Worm (Caenorhabditis elegans) whole organism, L1 larva: ENCODE results near the gene Y110A2AL.3.

ENCODE experiments used
- C16A3.4 ChIP-seq: fragments of 150-350 bp; optimal IDR thresholded peaks from 2 replicates; lab custom pipeline; 2014; ENCODE audit warnings: missing biosample characterization, missing genetic modification characterization
- F16B12.6 ChIP-seq: fragments of 150-350 bp; optimal IDR thresholded peaks from 2 replicates; lab custom pipeline; 2014; ENCODE audit warnings: missing biosample characterization, missing genetic modification characterization
- blmp-1 ChIP-seq: fragments of 150-350 bp; optimal IDR thresholded peaks from 2 replicates; lab custom pipeline; 2014; ENCODE audit warnings: missing biosample characterization, missing genetic modification characterization
- ceh-82 ChIP-seq, 3 experiments: fragments of 150-350 bp in 1 of 3; sonication (generic microtip) in 2 of 3; optimal IDR thresholded peaks; 2 replicates each; lab custom pipeline; 2014 to 2017; ENCODE audit warnings: missing biosample characterization in 3 of 3, missing genetic modification characterization in 3 of 3
- ceh-90 ChIP-seq: sonication (generic microtip); optimal IDR thresholded peaks from 2 replicates; lab custom pipeline; 2016; ENCODE audit warnings: missing genetic modification characterization, missing compliant biosample characterization
- ces-1 ChIP-seq: fragments of 150-350 bp; optimal IDR thresholded peaks from 2 replicates; lab custom pipeline; 2014; ENCODE audit warnings: missing biosample characterization, missing genetic modification reagents, missing genetic modification characterization
- efl-1 ChIP-seq, 4 experiments: fragments of 150-350 bp; optimal IDR thresholded peaks in 3 of 4; peaks in 1 of 4; 1 replicate in 1 of 4; 2 replicates in 3 of 4; lab custom pipeline; 2014; ENCODE audit warnings: missing biosample characterization in 2 of 4, missing genetic modification characterization in 2 of 4, missing genetic modification reagents in 2 of 4
- egl-13 ChIP-seq: sonication (generic microtip); optimal IDR thresholded peaks from 2 replicates; lab custom pipeline; 2016; ENCODE audit warnings: missing genotype, missing genetic modification reagents, missing genetic modification characterization, missing compliant biosample characterization
- ets-5 ChIP-seq: fragments of 200-800 bp; sonication (Bioruptor generic); IDR thresholded peaks from 2 replicates; pipeline ENCODE4 v1.3.6; 2022; ENCODE audit warnings: missing genetic modification characterization, missing compliant biosample characterization
- hlh-17 ChIP-seq: fragments of 200-800 bp; sonication (Bioruptor generic); optimal IDR thresholded peaks from 2 replicates; lab custom pipeline; 2018; ENCODE audit warnings: missing genetic modification characterization, mild to moderate bottlenecking, missing compliant biosample characterization, moderate library complexity, borderline replicate concordance
- hlh-4 ChIP-seq: sonication (generic microtip); optimal IDR thresholded peaks from 2 replicates; lab custom pipeline; 2016; ENCODE audit warnings: mild to moderate bottlenecking, missing genetic modification characterization, missing compliant biosample characterization
- jun-1 ChIP-seq: fragments of 150-350 bp; optimal IDR thresholded peaks from 2 replicates; lab custom pipeline; 2014; ENCODE audit warnings: missing biosample characterization, missing genetic modification reagents, missing genetic modification characterization
- lin-14 ChIP-seq: fragments of 200-800 bp; sonication (Bioruptor generic); optimal IDR thresholded peaks from 2 replicates; lab custom pipeline; 2018; ENCODE audit warnings: mild to moderate bottlenecking, missing genetic modification characterization, moderate library complexity, missing compliant biosample characterization
- lin-15B ChIP-seq: fragments of 150-350 bp; sonication (generic microtip); optimal IDR thresholded peaks from 3 replicates; lab custom pipeline; 2014; ENCODE audit warnings: missing biosample characterization, missing genetic modification characterization
- lin-35 ChIP-seq, 2 experiments: fragments of 150-350 bp; optimal IDR thresholded peaks; 2 replicates each; lab custom pipeline; 2014; ENCODE audit warnings: missing biosample characterization in 2 of 2, missing genetic modification characterization in 2 of 2, missing genetic modification reagents in 2 of 2
- lin-39 ChIP-seq: fragments of 150-350 bp; optimal IDR thresholded peaks from 2 replicates; lab custom pipeline; 2014; ENCODE audit warnings: missing biosample characterization, missing genetic modification reagents, missing genetic modification characterization
- lsy-2 ChIP-seq, 2 experiments: fragments of 150-350 bp; optimal IDR thresholded peaks; 2 replicates each; lab custom pipeline; 2014; ENCODE audit warnings: missing biosample characterization in 2 of 2, missing genetic modification characterization in 2 of 2
- nhr-19 ChIP-seq: fragments of 200-800 bp; sonication (Bioruptor generic); conservative IDR thresholded peaks from 2 replicates; pipeline ENCODE4 v1.3.6; 2022; ENCODE audit warnings: missing genetic modification characterization, missing compliant biosample characterization
- nhr-20 ChIP-seq: sonication (generic microtip); optimal IDR thresholded peaks from 2 replicates; lab custom pipeline; 2016; ENCODE audit warnings: mild to moderate bottlenecking, missing genetic modification characterization, missing compliant biosample characterization
- nhr-237 ChIP-seq: fragments of 150-350 bp; optimal IDR thresholded peaks from 2 replicates; lab custom pipeline; 2014; ENCODE audit warnings: missing biosample characterization, missing genetic modification characterization
- nhr-84 ChIP-seq: sonication (generic microtip); optimal IDR thresholded peaks from 2 replicates; lab custom pipeline; 2017; ENCODE audit warnings: missing biosample characterization, missing genetic modification characterization
- nhr-85 ChIP-seq: sonication (generic microtip); peaks from one replicate; lab custom pipeline; 2016; ENCODE audit warnings: missing genetic modification characterization, inconsistent platforms, missing compliant biosample characterization
- nhr-90 ChIP-seq: sonication (generic microtip); optimal IDR thresholded peaks from 2 replicates; lab custom pipeline; 2016; ENCODE audit warnings: mild to moderate bottlenecking, missing genetic modification characterization, missing compliant biosample characterization; ENCODE audit not compliant: poor library complexity
- pax-3 ChIP-seq: fragments of 200-800 bp; sonication (Bioruptor generic); optimal IDR thresholded peaks from 2 replicates; lab custom pipeline; 2018; ENCODE audit warnings: mild to moderate bottlenecking, missing genetic modification characterization, moderate library complexity, missing compliant biosample characterization
- rnt-1 ChIP-seq: sonication (generic microtip); optimal IDR thresholded peaks from 2 replicates; lab custom pipeline; 2016; ENCODE audit warnings: mild to moderate bottlenecking, missing genetic modification characterization, moderate library complexity, missing compliant biosample characterization
- skn-1 ChIP-seq: fragments of 150-350 bp; optimal IDR thresholded peaks from 2 replicates; lab custom pipeline; 2014; ENCODE audit warnings: missing biosample characterization, missing genetic modification characterization
- snu-23 ChIP-seq: sonication (generic microtip); optimal IDR thresholded peaks from 2 replicates; lab custom pipeline; 2016; ENCODE audit warnings: missing genetic modification characterization, missing compliant biosample characterization
- sox-4 ChIP-seq: sonication (generic microtip); optimal IDR thresholded peaks from 2 replicates; lab custom pipeline; 2016; ENCODE audit warnings: missing genetic modification characterization, missing compliant biosample characterization
- sup-37 ChIP-seq: fragments of 200-800 bp; sonication (Bioruptor generic); optimal IDR thresholded peaks from 2 replicates; lab custom pipeline; 2018; ENCODE audit warnings: mild to moderate bottlenecking, missing genetic modification characterization, missing compliant biosample characterization
- swsn-7 ChIP-seq: sonication (generic microtip); optimal IDR thresholded peaks from 2 replicates; lab custom pipeline; 2016; ENCODE audit warnings: missing genetic modification characterization, missing compliant biosample characterization
- unc-30 ChIP-seq: sonication (generic microtip); optimal IDR thresholded peaks from 2 replicates; lab custom pipeline; 2017; ENCODE audit warnings: missing biosample characterization, missing genetic modification characterization
- unc-62 ChIP-seq: fragments of 150-350 bp; optimal IDR thresholded peaks from 2 replicates; lab custom pipeline; 2014; ENCODE audit warnings: missing biosample characterization, missing genetic modification reagents, missing genetic modification characterization
- unc-86 ChIP-seq: sonication (generic microtip); optimal IDR thresholded peaks from 2 replicates; lab custom pipeline; 2016; ENCODE audit warnings: missing genetic modification characterization, missing compliant biosample characterization
- unc-98 ChIP-seq: fragments of 200-800 bp; sonication (Bioruptor generic); IDR thresholded peaks from 2 replicates; pipeline ENCODE4 v1.3.6; 2022; ENCODE audit warnings: missing genetic modification characterization, missing compliant biosample characterization
- zag-1 ChIP-seq: fragments of 150-350 bp; optimal IDR thresholded peaks from 2 replicates; lab custom pipeline; 2014; ENCODE audit warnings: missing biosample characterization, missing genetic modification characterization
- zip-4 ChIP-seq: fragments of 200-800 bp; sonication (Bioruptor generic); optimal IDR thresholded peaks from 2 replicates; lab custom pipeline; 2018; ENCODE audit warnings: mild to moderate bottlenecking, missing genetic modification characterization, moderate library complexity, missing compliant biosample characterization
- ztf-4 ChIP-seq: fragments of 150-350 bp; optimal IDR thresholded peaks from 2 replicates; lab custom pipeline; 2014; ENCODE audit warnings: missing biosample characterization, missing genetic modification characterization

Y110A2AL.3 gene

ce11 chrII:2859873-2860821 is 6.7 kb upstream of the Y110A2AL.3 start:
- TF ChIP-seq efl-1 (optimal IDR thresholded peaks at IDR 0.05; lab: Kevin White, UChicago) (no peak), efl-1 (GFP tag; optimal IDR thresholded peaks at IDR 0.05 in 1 of 2; lab: Kevin White, UChicago) (peak in 1 of 2 experiments; percentile 92), nhr-237 (tag; lab: Kevin White, UChicago) (no peak), nhr-19 (GFP tag; lab: Robert Waterston, UW) (0 out of 2 replicates have a peak, but pooled peaks have one; percentile 6), nhr-85 (tag; lab: Kevin White, UChicago) (peak; percentile 72), blmp-1 (tag; lab: Kevin White, UChicago) (peak; percentile 92), lin-14 (GFP tag; lab: Kevin White, UChicago) (peak; percentile 17), unc-62 (GFP tag; lab: Kevin White, UChicago) (no peak), lsy-2 (tag; optimal IDR thresholded peaks at IDR 0.05; lab: Kevin White, UChicago) (peak in 1 of 2 experiments; percentile 9)
- TF ChIP-seq, all 84 proteins: peak for 6

ce11 chrII:2861385-2862099 is 5.3 kb upstream of the Y110A2AL.3 start:
- TF ChIP-seq blmp-1 (tag; lab: Kevin White, UChicago) (peak; percentile 89), hlh-17 (GFP tag; lab: Kevin White, UChicago) (no peak), snu-23 (no peak), unc-98 (no peak), jun-1 (tag; lab: Kevin White, UChicago) (no peak), egl-13 (tag; lab: Kevin White, UChicago) (no peak), rnt-1 (tag; lab: Kevin White, UChicago) (peak; percentile 51), sox-4 (tag; lab: Kevin White, UChicago) (no peak), zip-4 (GFP tag; lab: Kevin White, UChicago) (no peak), ceh-82 (tag; optimal IDR thresholded peaks at IDR 0.05; lab: Kevin White, UChicago) (peak in 1 of 3 experiments; percentile 26), unc-86 (no peak), nhr-20 (peak; percentile 18), efl-1 (optimal IDR thresholded peaks at IDR 0.05; lab: Kevin White, UChicago) (no peak), efl-1 (GFP tag; optimal IDR thresholded peaks at IDR 0.05 in 1 of 2; lab: Kevin White, UChicago) (peak in 1 of 2 experiments; percentile 86), lin-14 (GFP tag; lab: Kevin White, UChicago) (peak; percentile 9), lin-15B (tag; lab: Kevin White, UChicago) (no peak), F16B12.6 (tag; lab: Kevin White, UChicago) (no peak), skn-1 (tag; lab: Kevin White, UChicago) (peak; percentile 7), lin-35 (GFP tag; optimal IDR thresholded peaks at IDR 0.05; lab: Kevin White, UChicago) (peak in 1 of 2 experiments; percentile 30), ets-5 (no peak), unc-30 (tag; lab: Kevin White, UChicago) (no peak)

- no peak for TF ChIP-seq F16B12.6 (tag; lab: Kevin White, UChicago)
- no peak for TF ChIP-seq efl-1 (optimal IDR thresholded peaks at IDR 0.05; lab: Kevin White, UChicago)
- TF ChIP-seq efl-1 (GFP tag; optimal IDR thresholded peaks at IDR 0.05 in 1 of 2; lab: Kevin White, UChicago): peak in 1 of 2 experiments; percentile 37
These were observed 4.3 kb upstream of the Y110A2AL.3 start for ce11 chrII:2862557-2863035.

- TF ChIP-seq lsy-2 (tag; optimal IDR thresholded peaks at IDR 0.05; lab: Kevin White, UChicago) (no peak), swsn-7 (tag; lab: Kevin White, UChicago) (no peak), ets-5 (no peak), unc-86 (no peak), lin-39 (tag; lab: Kevin White, UChicago) (no peak)
These were observed 2.6 kb upstream of the Y110A2AL.3 start, which contains the start of gene Y110A2AL.5 for ce11 chrII:2864229-2864628. Gene Y110A2AL.5, plus strand, starts transcription at chrII:2864529.

ce11 chrII:2865355-2865754 is 1.5 kb upstream of the Y110A2AL.3 start:
- TF ChIP-seq hlh-4 (tag; lab: Kevin White, UChicago): no peak
- no peak for TF ChIP-seq unc-86
- no peak for TF ChIP-seq C16A3.4 (tag; lab: Kevin White, UChicago)
- no peak for TF ChIP-seq lsy-2 (tag; optimal IDR thresholded peaks at IDR 0.05; lab: Kevin White, UChicago)
- no peak for TF ChIP-seq egl-13 (tag; lab: Kevin White, UChicago)
- TF ChIP-seq ceh-90 (tag; lab: Kevin White, UChicago): no peak
- no peak for TF ChIP-seq pax-3 (tag; lab: Kevin White, UChicago)
- no peak for TF ChIP-seq sup-37 (GFP tag; lab: Kevin White, UChicago)
- TF ChIP-seq nhr-90: no peak
- no peak for TF ChIP-seq sox-4 (tag; lab: Kevin White, UChicago)
- no peak for TF ChIP-seq ztf-4 (tag; lab: Kevin White, UChicago)
- TF ChIP-seq nhr-84 (tag; lab: Kevin White, UChicago): no peak
- TF ChIP-seq blmp-1 (tag; lab: Kevin White, UChicago): no peak
- no peak for TF ChIP-seq F16B12.6 (tag; lab: Kevin White, UChicago)
- TF ChIP-seq unc-62 (GFP tag; lab: Kevin White, UChicago): no peak
- TF ChIP-seq jun-1 (tag; lab: Kevin White, UChicago): no peak
- TF ChIP-seq ces-1: no peak
- TF ChIP-seq zag-1 (tag; lab: Kevin White, UChicago): no peak
- TF ChIP-seq, all 84 proteins: peak for 0
